Worm (Caenorhabditis elegans) whole organism, dauer: Measurements from ENCODE around the gene Y102A5C.27.
"Not testable (repeated sequence)": the region's sequence is repeated elsewhere in the genome, so short reads cannot be mapped to it uniquely, and the experiment has no call there.

Experiments
- unc-62 ChIP-seq: sonication (generic microtip); optimal IDR thresholded peaks from 2 replicates; lab custom pipeline; 2017; ENCODE audit warnings: missing biosample characterization, missing genetic modification reagents, missing genetic modification characterization

The Y102A5C.27 gene

DNA sequence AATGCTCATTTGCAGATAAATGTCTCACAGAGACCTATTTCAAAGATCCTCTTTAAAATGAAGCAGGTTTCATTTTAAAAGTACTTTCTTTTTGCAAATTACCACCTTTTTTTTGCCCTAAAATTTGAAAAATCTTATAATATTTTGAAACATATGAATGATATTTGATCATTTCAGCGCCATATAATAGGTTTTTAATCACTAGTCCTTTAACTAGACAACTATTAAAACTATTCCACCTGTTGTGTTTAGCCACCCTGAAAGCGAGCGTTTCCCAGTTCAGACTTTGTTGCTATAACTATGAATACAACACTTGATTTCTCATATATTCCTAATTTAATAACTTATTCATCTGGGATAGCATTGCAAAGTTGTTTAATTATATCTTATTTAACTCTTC, 3.2 kb upstream of the Y102A5C.27 start, which contains the start of gene srz-95:
srz-95 (plus strand) TSS at position 301 of the 400 bp plus-strand sequence.
- no peak for TF ChIP-seq unc-62 (GFP tag; lab: Kevin White, UChicago)

- no peak for TF ChIP-seq unc-62 (GFP tag; lab: Kevin White, UChicago)
Observed at ce11 chrV:16987783-16988182, 731 bp downstream of the Y102A5C.27 start.

DNA sequence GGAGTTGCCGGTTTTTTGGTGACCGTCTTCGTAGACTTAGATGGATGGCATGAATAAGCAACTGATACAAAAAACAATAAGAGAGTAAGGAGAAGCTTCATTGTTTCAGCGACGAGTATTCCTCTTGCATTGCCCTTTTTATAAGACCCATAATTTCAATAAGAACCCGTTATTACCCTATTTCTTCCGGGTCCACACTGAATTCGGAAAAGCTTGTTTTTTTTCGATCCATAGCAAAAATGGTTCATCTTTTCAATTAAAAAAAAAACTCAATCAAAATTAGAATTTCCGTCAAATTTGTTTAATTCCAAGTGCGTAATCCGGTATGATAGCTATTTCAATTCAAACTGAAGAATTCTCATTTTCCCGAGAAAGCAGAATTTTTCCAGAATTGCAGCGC, 1.5 kb downstream of the Y102A5C.27 start, which contains the start of gene Y102A5C.40:
Y102A5C.40 (minus strand) TSS at position 101 of the 400 bp plus-strand sequence.
- no peak for TF ChIP-seq unc-62 (GFP tag; lab: Kevin White, UChicago)

ce11 chrV:16980368-16980767, 8.1 kb downstream of the Y102A5C.27 start, which contains the start of gene srz-54:
Gene srz-54, plus strand, starts transcription at chrV:16980668.
- no peak for TF ChIP-seq unc-62 (GFP tag; lab: Kevin White, UChicago)

- TF ChIP-seq unc-62 (GFP tag; lab: Kevin White, UChicago) = no peak
Observed at ce11 chrV:16974919-16975318, 13.6 kb downstream of the Y102A5C.27 start, which contains the start of gene srx-54. Gene srx-54, plus strand, starts transcription at chrV:16975219.

- no peak for TF ChIP-seq unc-62 (GFP tag; lab: Kevin White, UChicago)
Observed at ce11 chrV:16973338-16973737, 15.2 kb downstream of the Y102A5C.27 start.

DNA sequence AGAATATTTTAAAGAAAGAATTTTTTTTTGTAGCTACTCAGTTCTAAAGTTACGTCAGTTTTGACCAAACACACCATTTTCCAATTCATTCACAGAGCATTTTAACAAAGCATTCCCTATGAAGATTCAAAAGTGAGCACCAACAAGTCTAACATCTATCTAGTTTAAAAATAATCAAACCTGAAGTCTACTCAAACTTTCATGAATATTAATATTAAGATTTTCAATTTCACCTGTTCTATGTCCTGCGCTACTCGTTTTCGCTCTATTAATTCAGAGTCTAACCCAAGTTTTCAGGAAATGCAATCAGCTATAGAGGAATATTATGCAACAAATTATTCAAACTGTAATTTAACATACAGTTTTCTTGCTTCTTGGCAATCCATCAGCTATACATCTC, 16.4 kb downstream of the Y102A5C.27 start, which contains the start of gene srh-119:
srh-119 (plus strand) TSS at position 301 of the 400 bp plus-strand sequence.
- no peak for TF ChIP-seq unc-62 (GFP tag; lab: Kevin White, UChicago)

DNA sequence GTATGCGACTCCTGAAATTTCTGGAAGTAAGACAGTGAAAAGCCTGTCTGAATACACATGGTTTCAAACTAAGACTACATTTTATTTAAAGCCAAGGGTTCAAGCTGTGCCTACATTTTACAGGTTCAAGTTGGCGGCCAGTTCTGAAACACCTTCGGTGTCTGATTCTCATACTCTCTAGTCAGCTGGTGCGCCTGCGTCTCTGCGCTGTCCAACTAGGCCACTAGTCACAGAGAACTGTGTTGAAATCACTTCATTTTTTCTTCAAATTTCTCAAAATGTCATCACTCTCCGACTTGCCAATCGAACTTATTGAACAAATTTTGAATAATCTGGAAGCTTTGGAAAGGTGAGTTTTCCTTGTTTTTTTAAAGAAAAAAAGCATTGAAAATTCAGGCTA, 21.9 kb downstream of the Y102A5C.27 start, which contains the start of gene fbxa-90:
fbxa-90 (plus strand) TSS at position 179 of the 400 bp plus-strand sequence.
- TF ChIP-seq unc-62 (GFP tag; lab: Kevin White, UChicago) = no peak

ce11 chrV:16965655-16966054, 22.9 kb downstream of the Y102A5C.27 start, which contains the start of gene efl-1:
Gene efl-1, minus strand, starts transcription at chrV:16965675.
- TF ChIP-seq unc-62 (GFP tag; lab: Kevin White, UChicago) = no peak

DNA sequence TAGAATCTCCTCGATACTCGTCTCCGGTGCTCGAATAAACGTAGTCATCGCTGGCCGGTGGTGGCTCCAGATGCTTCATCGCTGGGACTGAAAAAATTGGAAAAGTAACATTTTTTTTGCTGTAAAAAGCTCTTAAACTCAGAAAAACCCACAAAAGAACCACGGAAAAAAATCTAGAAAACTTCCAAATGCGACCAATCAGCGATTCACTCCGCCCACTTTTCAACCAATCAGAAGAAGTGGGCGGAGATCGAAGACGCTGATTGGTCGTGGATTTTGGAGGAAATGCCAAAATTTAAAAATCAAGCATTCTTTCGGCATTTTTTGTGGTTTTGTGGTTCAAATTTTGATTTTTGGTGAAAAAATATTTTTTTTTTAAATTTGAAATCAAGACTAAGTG, 29.5 kb downstream of the Y102A5C.27 start:
- TF ChIP-seq unc-62 (GFP tag; lab: Kevin White, UChicago) = no peak

DNA sequence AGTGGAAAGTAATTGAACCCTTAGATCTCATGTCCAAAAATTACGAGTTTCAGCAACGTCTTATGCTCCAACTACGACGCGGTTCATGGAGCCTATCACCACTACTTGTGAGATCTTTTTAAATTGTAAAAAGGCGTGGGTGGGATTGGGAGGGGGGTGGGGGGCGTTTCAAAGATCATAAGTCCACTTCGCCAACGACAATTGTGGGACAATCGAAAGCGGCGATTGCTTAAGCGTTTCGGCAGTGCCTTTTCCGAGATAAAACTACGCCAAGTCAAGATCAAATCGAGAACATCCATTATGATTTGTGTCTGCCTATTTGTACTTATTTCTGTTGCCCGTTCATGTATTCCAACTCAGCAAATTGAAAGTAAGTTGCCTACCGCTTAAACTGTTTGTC, 32.3 kb downstream of the Y102A5C.27 start, which contains the start of gene clec-239:
clec-239 (plus strand) TSS at position 301 of the 400 bp plus-strand sequence.
- TF ChIP-seq unc-62 (GFP tag; lab: Kevin White, UChicago) = no peak

DNA sequence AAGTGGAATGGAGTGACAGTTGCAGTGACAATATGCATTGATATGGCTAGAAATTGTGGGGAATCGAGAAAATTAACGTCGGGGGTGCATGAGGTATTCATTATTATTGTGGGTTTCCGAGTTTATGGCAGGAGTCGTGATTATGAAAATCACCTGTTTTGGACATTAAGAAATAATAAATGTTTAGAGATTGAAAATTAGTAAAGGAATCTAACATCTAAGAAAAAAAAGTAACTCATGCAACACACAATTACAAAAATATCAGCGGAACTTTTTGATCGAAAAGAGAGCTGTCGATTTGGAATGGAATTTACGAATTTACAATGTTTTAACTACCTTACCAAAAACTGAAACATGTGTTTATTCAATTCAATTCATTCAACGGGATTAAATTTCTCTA, 33.7 kb downstream of the Y102A5C.27 start, which contains the start of gene srh-206:
srh-206 (minus strand) TSS at position 101 of the 400 bp plus-strand sequence.
- no peak for TF ChIP-seq unc-62 (GFP tag; lab: Kevin White, UChicago)

DNA sequence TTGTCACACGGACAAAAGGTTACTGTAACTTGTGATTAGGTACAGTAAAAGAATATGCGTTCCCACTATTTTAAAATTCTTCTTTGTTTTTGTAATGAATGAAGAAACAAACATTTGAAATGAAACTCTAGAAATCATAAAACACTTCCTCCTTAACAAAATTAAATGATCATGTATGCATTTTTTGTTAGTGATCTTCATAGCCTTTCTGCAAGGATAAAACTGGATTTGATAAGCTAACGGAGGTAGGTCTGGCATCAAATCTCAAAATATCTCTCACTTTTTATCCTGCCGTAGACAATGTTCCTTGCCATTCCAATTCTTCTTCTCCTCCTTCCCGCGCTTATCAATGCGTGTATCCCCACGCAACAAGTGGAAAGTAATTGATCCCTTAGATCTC, 37.0 kb downstream of the Y102A5C.27 start, which contains the start of gene clec-238:
clec-238 (plus strand) TSS at position 301 of the 400 bp plus-strand sequence.
- TF ChIP-seq unc-62 (GFP tag; lab: Kevin White, UChicago) = no peak

- TF ChIP-seq unc-62 (GFP tag; lab: Kevin White, UChicago) = no peak
Observed at ce11 chrV:16950036-16950435, 38.5 kb downstream of the Y102A5C.27 start.

DNA sequence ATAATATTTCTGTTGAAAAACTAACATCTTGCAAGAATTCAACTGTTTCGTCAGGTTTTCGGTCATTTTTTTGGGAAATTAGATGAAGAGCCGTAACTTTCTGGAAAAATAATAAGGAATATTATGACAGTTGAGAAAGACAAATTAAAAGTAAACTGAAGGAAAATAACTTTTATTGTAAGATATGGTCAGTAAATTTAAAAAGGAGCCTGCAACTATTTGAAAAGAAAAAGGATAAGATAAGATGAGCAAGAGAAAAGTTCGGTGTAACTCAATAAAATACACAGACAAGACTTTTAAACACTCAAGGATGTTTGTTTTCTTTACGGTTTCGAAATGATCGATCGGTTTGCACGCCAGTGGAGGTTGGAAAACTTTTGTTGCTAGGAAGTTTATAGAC, 38.9 kb downstream of the Y102A5C.27 start, which contains the start of gene fbxa-111:
fbxa-111 (minus strand) TSS at position 101 of the 400 bp plus-strand sequence.
- not testable (repeated sequence) for TF ChIP-seq unc-62 (GFP tag; lab: Kevin White, UChicago)

ce11 chrV:16948011-16948410, 40.5 kb downstream of the Y102A5C.27 start, which contains the start of gene fbxa-112:
Gene fbxa-112, minus strand, starts transcription at chrV:16948111.
- not testable (repeated sequence) for TF ChIP-seq unc-62 (GFP tag; lab: Kevin White, UChicago)

- TF ChIP-seq unc-62 (GFP tag; lab: Kevin White, UChicago) = not testable (repeated sequence)
Observed at ce11 chrV:16938731-16939130, 49.8 kb downstream of the Y102A5C.27 start, which contains the start of gene fbxa-148. Gene fbxa-148, plus strand, starts transcription at chrV:16939031.
